Fruit fly (Drosophila melanogaster) whole organism, pupa: ENCODE data around the gene Ge-1.

ENCODE experiments used
- CG10348 ChIP-seq: fragments of 200-800 bp; sonication (Bioruptor generic); IDR thresholded peaks from 2 replicates; pipeline ENCODE4 v1.3.6; 2022; ENCODE audit warnings: missing biosample characterization, missing genetic modification characterization
- CG13204 ChIP-seq: fragments of 200-800 bp; sonication (Bioruptor generic); optimal IDR thresholded peaks from 2 replicates; lab custom pipeline; 2018; ENCODE audit warnings: missing biosample characterization, mild to moderate bottlenecking, missing genetic modification characterization, moderate library complexity
- CG14655 ChIP-seq: fragments of 200-800 bp; sonication (Bioruptor generic); optimal IDR thresholded peaks from 3 replicates; lab custom pipeline; 2017; ENCODE audit warnings: mild to moderate bottlenecking, missing biosample characterization, missing genetic modification reagents, missing genetic modification characterization
- CG34367 ChIP-seq: fragments of 200-800 bp; sonication (Bioruptor generic); optimal IDR thresholded peaks from 2 replicates; lab custom pipeline; 2018; ENCODE audit warnings: missing biosample characterization, mild to moderate bottlenecking, missing genetic modification characterization
- CG4496 ChIP-seq: fragments of 200-800 bp; sonication (Bioruptor generic); IDR thresholded peaks from 3 replicates; pipeline ENCODE4 v1.3.6; 2022; ENCODE audit warnings: missing biosample characterization, missing genetic modification characterization
- EcR ChIP-seq: fragments of 200-800 bp; sonication (Bioruptor generic); optimal IDR thresholded peaks from 3 replicates; lab custom pipeline; 2019; ENCODE audit warnings: missing biosample characterization, missing genetic modification characterization, mild to moderate bottlenecking, moderate library complexity, missing genetic modification reagents
- Ets98B ChIP-seq: fragments of 200-800 bp; sonication (Bioruptor generic); IDR thresholded peaks from 2 replicates; pipeline ENCODE4 v1.3.6; 2022; ENCODE audit warnings: missing biosample characterization, missing genetic modification characterization
- Pif1B ChIP-seq: fragments of 200-800 bp; sonication (Bioruptor generic); optimal IDR thresholded peaks from 3 replicates; lab custom pipeline; 2016; ENCODE audit warnings: missing biosample characterization, missing genetic modification characterization

DNA sequence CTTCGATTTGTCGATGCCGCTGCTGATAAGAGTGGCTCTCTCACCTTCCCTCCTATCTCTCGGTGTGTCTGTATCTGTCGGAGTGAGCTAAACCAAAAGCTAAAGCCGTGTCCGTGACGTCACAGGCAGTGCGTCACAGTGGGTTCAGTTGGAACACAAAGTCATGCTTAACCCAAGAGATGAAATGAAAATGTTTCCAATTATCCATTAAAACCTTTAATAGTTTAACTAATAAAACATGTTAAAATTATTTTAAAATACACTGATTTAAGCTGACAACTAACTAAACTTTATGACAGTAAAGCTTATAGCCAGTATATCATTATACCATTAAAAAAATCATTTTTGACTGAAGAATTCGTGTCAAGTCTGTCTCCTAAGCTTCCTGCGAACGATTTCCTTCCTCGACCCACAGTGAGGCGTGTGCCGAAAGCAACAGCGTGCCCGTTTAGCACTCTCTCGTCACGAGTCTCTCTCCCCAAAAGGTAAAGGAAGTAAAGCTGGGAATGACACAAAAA is 12.4 kb upstream of the Ge-1 start, which contains the start of gene Idua:
- TF ChIP-seq CG14655 (GFP tag; lab: Kevin White, UChicago) (no peak), Ets98B (GFP tag; lab: Robert Waterston, UW) (no peak; the same call in 1 of the 2 replicates), CG13204 (GFP tag; lab: Kevin White, UChicago) (no peak), CG4496 (GFP tag; lab: Robert Waterston, UW) (0 out of 3 replicates have a peak, but pooled peaks have one; percentile 29), EcR (GFP tag; lab: Kevin White, UChicago) (no peak), CG10348 (GFP tag; lab: Robert Waterston, UW) (no peak), CG34367 (tag; lab: Kevin White, UChicago) (peak; percentile 63), Pif1B (GFP tag; lab: Kevin White, UChicago) (no peak)
